Worm (Caenorhabditis elegans): ENCODE results near the gene nspb-11.

DNA sequence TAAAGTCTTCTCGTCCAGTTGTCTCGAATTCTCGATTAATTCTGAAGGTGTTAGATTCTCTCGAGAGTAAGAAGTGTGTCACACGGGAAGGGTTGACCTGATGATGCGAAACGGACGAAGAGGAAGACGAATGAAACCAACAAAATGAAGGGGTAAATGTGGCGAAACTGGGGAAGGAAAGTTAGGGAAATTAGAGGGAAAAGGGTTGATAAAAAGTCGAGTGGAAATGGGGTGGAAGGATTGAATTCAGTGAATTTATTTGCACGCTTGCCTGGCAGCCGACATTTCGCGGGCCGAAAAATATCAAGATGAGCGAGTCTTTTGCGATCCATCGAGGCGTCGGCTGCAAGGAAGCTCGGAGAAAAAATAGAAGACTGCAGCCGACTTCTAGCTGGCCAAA lies 41.0 kb downstream of the nspb-11 start, which contains the start of gene F58G1.7:
- no peak for TF ChIP-seq dao-5 (tag; optimal IDR thresholded peaks at IDR 0.05)
- TF ChIP-seq him-1 (tag; optimal IDR thresholded peaks at IDR 0.05): no peak
